Worm (Caenorhabditis elegans) whole organism, mixed stage, embryonic: Measurements from ENCODE around the gene him-17.

Experiments
- lin-13 ChIP-seq: fragments of 150-350 bp; optimal IDR thresholded peaks from 2 replicates; lab custom pipeline; 2014; ENCODE audit warnings: missing biosample characterization, missing genetic modification characterization
- lsy-2 ChIP-seq: fragments of 150-350 bp; optimal IDR thresholded peaks from 2 replicates; lab custom pipeline; 2014; ENCODE audit warnings: missing biosample characterization, missing genetic modification characterization
- snpc-4 ChIP-seq: fragments of 150-350 bp; optimal IDR thresholded peaks from 2 replicates; lab custom pipeline; 2014; ENCODE audit warnings: missing biosample characterization, missing genetic modification characterization
- unc-62 ChIP-seq: fragments of 150-350 bp; optimal IDR thresholded peaks from 2 replicates; lab custom pipeline; 2014; ENCODE audit warnings: missing biosample characterization, missing genetic modification reagents, missing genetic modification characterization

DNA sequence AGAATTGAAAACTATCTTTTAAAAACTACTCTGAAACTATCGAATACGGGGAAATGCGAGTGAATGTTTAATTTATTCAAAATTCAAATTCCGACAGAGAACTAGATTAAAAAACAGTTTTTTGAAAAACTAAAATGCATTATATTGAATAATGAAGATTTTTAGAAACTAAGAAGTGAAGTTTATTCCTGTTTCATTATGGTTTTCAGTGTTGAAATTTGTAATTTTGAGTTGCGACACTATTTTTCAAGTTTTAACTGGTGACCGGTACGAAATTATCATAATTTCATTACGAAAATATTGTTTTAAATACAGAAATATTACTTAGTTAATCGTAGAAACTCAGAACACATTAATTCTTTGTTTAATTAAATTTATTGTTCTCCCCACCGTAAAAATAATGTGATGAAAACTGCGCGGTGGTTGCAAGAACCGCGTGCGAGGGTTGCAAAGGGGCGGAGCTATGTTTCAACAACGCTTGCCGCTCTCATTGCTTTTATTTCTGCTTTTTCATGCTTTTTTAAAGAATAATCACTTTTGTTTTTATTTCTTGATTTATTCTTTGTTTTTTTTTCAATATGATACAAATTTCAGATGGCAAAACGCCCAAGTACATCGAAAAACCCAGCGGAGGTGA lies at the start of gene him-17:
- no peak for TF ChIP-seq snpc-4
- peak; percentile 2 for TF ChIP-seq lsy-2 (tag; lab: Kevin White, UChicago)
- peak; percentile 47 for TF ChIP-seq lin-13 (tag; lab: Kevin White, UChicago)
- no peak for TF ChIP-seq unc-62 (GFP tag; lab: Kevin White, UChicago)
